Fruit fly (Drosophila melanogaster): ENCODE results near the gene Pa1.

DNA sequence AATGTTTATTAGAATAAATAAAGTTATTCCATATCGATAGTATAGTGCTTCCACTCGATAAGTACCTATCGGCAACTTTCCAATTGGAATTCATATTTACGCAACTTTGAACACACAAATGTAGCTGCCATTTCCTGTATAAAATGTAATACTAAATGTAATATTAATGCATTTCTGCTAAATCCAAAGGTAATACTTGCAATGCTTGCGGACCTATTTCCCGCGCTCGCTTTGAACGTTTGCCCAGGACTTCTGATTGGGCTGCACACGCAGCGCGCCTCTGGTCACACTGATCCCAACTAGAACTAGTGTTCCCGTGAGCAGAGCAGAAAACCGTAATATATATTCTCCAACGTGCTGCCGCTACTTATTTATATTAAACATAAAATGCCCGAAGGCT is 10.3 kb downstream of the Pa1 start, which contains the start of gene dlg1:
- TF ChIP-seq h (optimal IDR thresholded peaks at IDR 0.05) (no peak), ttk (optimal IDR thresholded peaks at IDR 0.05) (no peak), Myc (optimal IDR thresholded peaks at IDR 0.05) (no peak), psq (optimal IDR thresholded peaks at IDR 0.05) (peak; percentile 53), Sin3A (optimal IDR thresholded peaks at IDR 0.05) (no peak)

Measured in Kc167 (cell line).